Worm (Caenorhabditis elegans): ENCODE results near the gene ZC84.1.

DNA sequence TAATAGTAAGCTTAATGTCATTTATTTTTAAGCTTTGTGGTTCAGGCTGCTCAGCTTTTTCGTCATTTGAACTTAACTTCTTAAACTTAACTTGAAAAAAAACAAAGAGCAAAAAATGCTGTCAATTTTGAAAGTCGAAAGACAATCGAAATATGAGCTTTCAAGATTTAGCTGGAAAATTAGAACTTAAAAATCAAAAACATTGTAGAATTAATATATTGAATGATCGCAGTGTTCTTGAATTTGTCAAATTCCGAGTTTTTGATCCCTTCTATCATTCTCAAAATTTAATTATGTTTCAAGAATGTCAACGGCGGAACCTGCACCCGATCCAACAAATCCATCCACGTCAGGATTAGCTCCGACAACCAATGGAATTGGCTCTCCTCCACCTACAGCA, 24.8 kb downstream of the ZC84.1 start, which contains the start of gene tax-4:
- no peak for TF ChIP-seq pha-4 (tag; optimal IDR thresholded peaks at IDR 0.05)
- TF ChIP-seq egrh-3 (GFP tag; IDR thresholded peaks at IDR 0.05), result no peak
- no peak for TF ChIP-seq snpc-3.4 (tag; optimal IDR thresholded peaks at IDR 0.05)
